Fruit fly (Drosophila melanogaster): Measurements from ENCODE around the gene iPLA2-VIA.
A peak's percentile ranks its signal among the peaks of the same experiment; 100 is the strongest.

Gene iPLA2-VIA

dm6 chr3L:9888630-9889130 lies 24.5 kb upstream of the iPLA2-VIA start, which contains the start of the genes Taf2 and CalpB (continued):
- TF ChIP-seq CG18619 (GFP tag; optimal IDR thresholded peaks at IDR 0.05) (peak; percentile 76), scrt (GFP tag; optimal IDR thresholded peaks at IDR 0.05) (peak; percentile 56), kay (GFP tag; optimal IDR thresholded peaks at IDR 0.05) (peak; percentile 96), ERR (GFP tag; optimal IDR thresholded peaks at IDR 0.05) (no peak), onecut (GFP tag; IDR thresholded peaks at IDR 0.05) (peak; percentile 63), tap (tag; optimal IDR thresholded peaks at IDR 0.05) (peak; percentile 94), bcd (GFP tag; optimal IDR thresholded peaks at IDR 0.05) (peak; percentile 91), ase (GFP tag; IDR thresholded peaks at IDR 0.05) (peak; percentile 74), tin (GFP tag; optimal IDR thresholded peaks at IDR 0.05) (peak; percentile 79), CG30431 (GFP tag; optimal IDR thresholded peaks at IDR 0.05) (peak; percentile 50), B-H1 (GFP tag; IDR thresholded peaks at IDR 0.05) (peak; percentile 54), CG4854 (GFP tag; optimal IDR thresholded peaks at IDR 0.05) (no peak), stwl (tag; optimal IDR thresholded peaks at IDR 0.05) (peak; percentile 77), CG7786 (GFP tag; optimal IDR thresholded peaks at IDR 0.05) (peak; percentile 63), da (GFP tag; optimal IDR thresholded peaks at IDR 0.05) (no peak), Taf1 (GFP tag; IDR thresholded peaks at IDR 0.05) (peak; percentile 21; the same call in 1 of the 2 replicates), cg (GFP tag; optimal IDR thresholded peaks at IDR 0.05) (no peak), vfl (GFP tag; optimal IDR thresholded peaks at IDR 0.05) (no peak), Mrtf (GFP tag; IDR thresholded peaks at IDR 0.05) (peak; percentile 51; the same call in 1 of the 3 replicates), lbe (GFP tag; optimal IDR thresholded peaks at IDR 0.05) (no peak), CG4404 (GFP tag; IDR thresholded peaks at IDR 0.05) (peak; percentile 68), CG12155 (GFP tag; optimal IDR thresholded peaks at IDR 0.05) (peak; percentile 84), abd-A (tag; optimal IDR thresholded peaks at IDR 0.05) (no peak), ap (GFP tag; IDR thresholded peaks at IDR 0.05) (peak; percentile 53), HHEX (GFP tag; optimal IDR thresholded peaks at IDR 0.05) (peak; percentile 82), sd (tag; optimal IDR thresholded peaks at IDR 0.05) (peak; percentile 44), CG2199 (GFP tag; IDR thresholded peaks at IDR 0.05) (0 out of 3 replicates have a peak, but pooled peaks have one; percentile 71), CG6854 (GFP tag; optimal IDR thresholded peaks at IDR 0.05) (peak; percentile 61), ci (GFP tag; IDR thresholded peaks at IDR 0.05) (0 out of 3 replicates have a peak, but pooled peaks have one; percentile 58), CG9817 (tag; optimal IDR thresholded peaks at IDR 0.05) (peak; percentile 85), Dref (GFP tag; IDR thresholded peaks at IDR 0.05) (no peak), lab (GFP tag; optimal IDR thresholded peaks at IDR 0.05) (peak; percentile 84), CG10431 (GFP tag; optimal IDR thresholded peaks at IDR 0.05) (peak; percentile 62), CG6765 (GFP tag; optimal IDR thresholded peaks at IDR 0.05) (peak; percentile 81), CG31224 (GFP tag; IDR thresholded peaks at IDR 0.05) (peak; percentile 56; the same call in 1 of the 2 replicates), CG2129 (GFP tag; IDR thresholded peaks at IDR 0.05; ENCODE audit: partially characterized antibody) (no peak), CG15269 (tag; optimal IDR thresholded peaks at IDR 0.05) (peak; percentile 86), CG10462 (GFP tag; optimal IDR thresholded peaks at IDR 0.05) (peak; percentile 67), CG6813 (GFP tag; optimal IDR thresholded peaks at IDR 0.05) (peak; percentile 70), CG12299 (tag; optimal IDR thresholded peaks at IDR 0.05) (peak; percentile 78), bab2 (GFP tag; optimal IDR thresholded peaks at IDR 0.05) (peak; percentile 29), Hey (tag; optimal IDR thresholded peaks at IDR 0.05) (no peak), CG1024 (GFP tag; IDR thresholded peaks at IDR 0.05) (peak; percentile 72; the same call in 1 of the 2 replicates), NC2α (GFP tag; optimal IDR thresholded peaks at IDR 0.05) (no peak), GATAe (GFP tag; conservative IDR thresholded peaks at IDR 0.05) (peak; percentile 63), CG4360 (GFP tag; IDR thresholded peaks at IDR 0.05) (no peak), Ssrp (tag; optimal IDR thresholded peaks at IDR 0.05) (peak; percentile 86), zfh2 (GFP tag; optimal IDR thresholded peaks at IDR 0.05) (peak; percentile 60), CG8478 (optimal IDR thresholded peaks at IDR 0.05) (no peak), HmgZ (tag; optimal IDR thresholded peaks at IDR 0.05) (peak; percentile 67), Hmr (GFP tag; optimal IDR thresholded peaks at IDR 0.05) (peak; percentile 85)

Measured in whole organism, embryonic.